Fruit fly (Drosophila melanogaster) whole organism, embryonic: ENCODE measurements around the gene lectin-33A.

Experiments
- CG10209 ChIP-seq: fragments of 200-800 bp; sonication (Bioruptor generic); optimal IDR thresholded peaks from 3 replicates; lab custom pipeline; 2017; ENCODE audit warnings: missing biosample characterization, mild to moderate bottlenecking, missing genetic modification characterization, missing genetic modification reagents
- CG10274 ChIP-seq: fragments of 200-800 bp; sonication (Bioruptor generic); optimal IDR thresholded peaks from 3 replicates; lab custom pipeline; 2017; ENCODE audit warnings: missing biosample characterization, mild to moderate bottlenecking, missing genetic modification characterization
- CG10366 ChIP-seq: fragments of 200-800 bp; sonication (Bioruptor generic); IDR thresholded peaks from 2 replicates; pipeline ENCODE4 v1.3.6; 2022; ENCODE audit warnings: missing biosample characterization, missing genetic modification characterization
- CG10654 ChIP-seq: fragments of 200-800 bp; sonication (Bioruptor generic); optimal IDR thresholded peaks from 2 replicates; lab custom pipeline; 2016; ENCODE audit warnings: missing biosample characterization, missing genetic modification characterization
- CG11093 ChIP-seq: fragments of 200-800 bp; sonication (Bioruptor generic); IDR thresholded peaks from 3 replicates; pipeline ENCODE4 v1.3.6; 2022; ENCODE audit warnings: missing biosample characterization, missing genetic modification characterization
- CG11247 ChIP-seq: fragments of 200-800 bp; sonication (Bioruptor generic); IDR thresholded peaks from 2 replicates; pipeline ENCODE4 v1.3.6; 2022; ENCODE audit warnings: missing biosample characterization, missing genetic modification characterization
- CG11560 ChIP-seq: fragments of 200-800 bp; sonication (Bioruptor generic); IDR thresholded peaks from 3 replicates; pipeline ENCODE4 v1.3.6; 2022; ENCODE audit warnings: missing biosample characterization, missing genetic modification characterization
- CG11696 ChIP-seq: fragments of 200-800 bp; sonication (Bioruptor generic); IDR thresholded peaks from 2 replicates; pipeline ENCODE4 v1.3.6; 2022; ENCODE audit warnings: missing biosample characterization, missing genetic modification characterization
- CG15514 ChIP-seq: fragments of 200-800 bp; sonication (Bioruptor generic); optimal IDR thresholded peaks from 3 replicates; lab custom pipeline; 2017; ENCODE audit warnings: missing biosample characterization, missing genetic modification characterization, mild to moderate bottlenecking, moderate library complexity, missing genetic modification reagents
- CG16779 ChIP-seq: fragments of 200-800 bp; sonication (Bioruptor generic); IDR thresholded peaks from 2 replicates; pipeline ENCODE4 v1.3.6; 2022; ENCODE audit warnings: missing biosample characterization, missing genetic modification characterization
- CG18011 ChIP-seq: fragments of 200-800 bp; sonication (Bioruptor generic); optimal IDR thresholded peaks from 2 replicates; lab custom pipeline; 2017; ENCODE audit warnings: missing biosample characterization, missing genetic modification characterization, mild to moderate bottlenecking, moderate library complexity, missing genotype
- CG2199 ChIP-seq: fragments of 200-800 bp; sonication (Bioruptor generic); IDR thresholded peaks from 3 replicates; pipeline ENCODE4 v1.3.6; 2022; ENCODE audit warnings: missing biosample characterization, missing genetic modification characterization
- CG30020 ChIP-seq: fragments of 200-800 bp; optimal IDR thresholded peaks from 2 replicates; lab custom pipeline; 2019; ENCODE audit warnings: missing biosample characterization, mild to moderate bottlenecking, missing genetic modification characterization, moderate library complexity
- CG3065 ChIP-seq: fragments of 200-800 bp; sonication (Bioruptor generic); optimal IDR thresholded peaks from 2 replicates; lab custom pipeline; 2016; ENCODE audit warnings: missing biosample characterization, missing genetic modification characterization
- CG31441 ChIP-seq: fragments of 200-800 bp; sonication (Bioruptor generic); IDR thresholded peaks from 2 replicates; pipeline ENCODE4 v1.3.6; 2022; ENCODE audit warnings: missing biosample characterization, missing genetic modification characterization
- CG3163 ChIP-seq: fragments of 200-800 bp; sonication (Bioruptor generic); optimal IDR thresholded peaks from 3 replicates; lab custom pipeline; 2016; ENCODE audit warnings: missing biosample characterization, missing genetic modification characterization
- CG34422 ChIP-seq: fragments of 200-800 bp; sonication (Bioruptor generic); IDR thresholded peaks from 3 replicates; pipeline ENCODE4 v1.3.6; 2022; ENCODE audit warnings: missing biosample characterization, missing genetic modification characterization
- CG3847 ChIP-seq: fragments of 200-800 bp; sonication (Bioruptor generic); IDR thresholded peaks from 2 replicates; pipeline ENCODE4 v1.3.6; 2022; ENCODE audit warnings: missing biosample characterization, missing genetic modification characterization
- CG6654 ChIP-seq: fragments of 200-800 bp; sonication (Bioruptor generic); optimal IDR thresholded peaks from 2 replicates; lab custom pipeline; 2017; ENCODE audit warnings: missing biosample characterization, mild to moderate bottlenecking, missing genetic modification characterization
- CG8388 ChIP-seq: fragments of 200-800 bp; sonication (Bioruptor generic); optimal IDR thresholded peaks from 2 replicates; lab custom pipeline; 2019; ENCODE audit warnings: missing biosample characterization, mild to moderate bottlenecking, missing genetic modification characterization, moderate library complexity
- CG9817 ChIP-seq: fragments of 200-800 bp; sonication (Bioruptor generic); optimal IDR thresholded peaks from 2 replicates; lab custom pipeline; 2018; ENCODE audit warnings: missing biosample characterization, mild to moderate bottlenecking, missing genetic modification characterization, moderate library complexity
- D ChIP-seq, 2 experiments: fragments of 200-800 bp in 1 of 2; fragments of >200 bp in 1 of 2; sonication (Bioruptor generic) in 1 of 2; optimal IDR thresholded peaks; 2 replicates in 1 of 2; 3 replicates in 1 of 2; lab custom pipeline; 2017; ENCODE audit warnings: mild to moderate bottlenecking in 1 of 2, missing biosample characterization in 1 of 2, missing genetic modification characterization in 1 of 2, missing genetic modification reagents in 1 of 2
- Eip74EF ChIP-seq, 2 experiments: fragments of 200-800 bp in 1 of 2; fragments of >200 bp in 1 of 2; sonication (Bioruptor generic) in 1 of 2; optimal IDR thresholded peaks; 2 replicates each; lab custom pipeline; 2017 to 2019; ENCODE audit warnings: missing biosample characterization in 2 of 2, missing genetic modification characterization in 2 of 2, mild to moderate bottlenecking in 1 of 2, moderate library complexity in 1 of 2
- Trl ChIP-seq, 3 experiments: fragments of >200 bp in 2 of 3; fragments of 200-800 bp in 1 of 3; sonication (Bioruptor generic) in 1 of 3; optimal IDR thresholded peaks; 2 replicates in 1 of 3; 3 replicates in 2 of 3; lab custom pipeline; 2016 to 2017; ENCODE audit warnings: missing biosample characterization in 1 of 3, missing genetic modification characterization in 1 of 3
- Xrp1 ChIP-seq: fragments of 200-800 bp; sonication (Bioruptor generic); IDR thresholded peaks from 2 replicates; pipeline ENCODE4 v1.3.6; 2022; ENCODE audit warnings: missing biosample characterization, missing genetic modification characterization
- aop ChIP-seq: fragments of 200-800 bp; sonication (Bioruptor generic); IDR thresholded peaks from 2 replicates; pipeline ENCODE4 v1.3.6; 2022; ENCODE audit warnings: missing biosample characterization, missing genetic modification characterization
- bcd ChIP-seq: fragments of 200-800 bp; sonication (Bioruptor generic); optimal IDR thresholded peaks from 2 replicates; lab custom pipeline; 2017; ENCODE audit warnings: missing biosample characterization, mild to moderate bottlenecking, missing genetic modification characterization
- cas ChIP-seq: fragments of 200-800 bp; sonication (Bioruptor generic); IDR thresholded peaks from 2 replicates; pipeline ENCODE4 v1.3.6; 2022; ENCODE audit warnings: missing biosample characterization, missing genetic modification characterization
- chinmo ChIP-seq: fragments of 200-800 bp; sonication (Bioruptor generic); IDR thresholded peaks from 4 replicates; pipeline ENCODE4 v1.3.6; 2022; ENCODE audit warnings: missing biosample characterization, missing genetic modification characterization; ENCODE audit not compliant: partially characterized antibody
- dm ChIP-seq: fragments of 200-800 bp; sonication (Bioruptor generic); optimal IDR thresholded peaks from 3 replicates; lab custom pipeline; 2016; ENCODE audit warnings: missing biosample characterization, missing genetic modification characterization
- dmrt11E ChIP-seq: fragments of 200-800 bp; sonication (Bioruptor generic); optimal IDR thresholded peaks from 3 replicates; lab custom pipeline; 2018; ENCODE audit warnings: missing biosample characterization, mild to moderate bottlenecking, missing genetic modification characterization, moderate library complexity
- fd96Cb ChIP-seq: fragments of 200-800 bp; sonication (Bioruptor generic); optimal IDR thresholded peaks from 2 replicates; lab custom pipeline; 2018; ENCODE audit warnings: missing biosample characterization, mild to moderate bottlenecking, missing genetic modification characterization, moderate library complexity
- hbn ChIP-seq: fragments of 200-800 bp; sonication (Bioruptor generic); IDR thresholded peaks from 2 replicates; pipeline ENCODE4 v1.3.6; 2022; ENCODE audit warnings: missing biosample characterization, missing genetic modification characterization; ENCODE audit not compliant: partially characterized antibody
- hkb ChIP-seq, 2 experiments: fragments of 200-800 bp in 1 of 2; fragments of >200 bp in 1 of 2; sonication (Bioruptor generic) in 1 of 2; IDR thresholded peaks in 1 of 2; optimal IDR thresholded peaks in 1 of 2; 2 replicates each; pipeline versions ENCODE4 v1.3.6 to Lab custom; 2017 to 2022; ENCODE audit warnings: missing biosample characterization in 1 of 2, missing genetic modification characterization in 1 of 2
- kah ChIP-seq: fragments of 200-800 bp; sonication (Bioruptor generic); optimal IDR thresholded peaks from 2 replicates; lab custom pipeline; 2018; ENCODE audit warnings: missing biosample characterization, mild to moderate bottlenecking, missing genetic modification characterization
- mirr ChIP-seq: fragments of 200-800 bp; sonication (Bioruptor generic); optimal IDR thresholded peaks from 3 replicates; lab custom pipeline; 2018; ENCODE audit warnings: missing biosample characterization, mild to moderate bottlenecking, missing genetic modification characterization
- nom ChIP-seq: fragments of 200-800 bp; sonication (Bioruptor generic); optimal IDR thresholded peaks from 2 replicates; lab custom pipeline; 2017; ENCODE audit warnings: missing biosample characterization, missing genetic modification characterization, mild to moderate bottlenecking, moderate library complexity, missing genetic modification reagents
- pita ChIP-seq: fragments of 200-800 bp; sonication (Bioruptor generic); optimal IDR thresholded peaks from 2 replicates; lab custom pipeline; 2017; ENCODE audit warnings: missing biosample characterization, mild to moderate bottlenecking, missing genetic modification characterization
- pros ChIP-seq: fragments of 200-800 bp; sonication (Bioruptor generic); optimal IDR thresholded peaks from 3 replicates; lab custom pipeline; 2019; ENCODE audit warnings: missing biosample characterization, mild to moderate bottlenecking, missing genetic modification characterization, moderate library complexity
- run ChIP-seq: fragments of 200-800 bp; sonication (Bioruptor generic); optimal IDR thresholded peaks from 3 replicates; lab custom pipeline; 2018; ENCODE audit warnings: missing biosample characterization, mild to moderate bottlenecking, missing genetic modification characterization
- salm ChIP-seq: fragments of 200-800 bp; sonication (Bioruptor generic); optimal IDR thresholded peaks from 2 replicates; lab custom pipeline; 2018; ENCODE audit warnings: missing biosample characterization, mild to moderate bottlenecking, missing genetic modification characterization
- tin ChIP-seq: fragments of 200-800 bp; sonication (Bioruptor generic); optimal IDR thresholded peaks from 3 replicates; lab custom pipeline; 2016; ENCODE audit warnings: missing biosample characterization, missing genetic modification characterization
- tio ChIP-seq: fragments of 200-800 bp; sonication (Bioruptor generic); optimal IDR thresholded peaks from 2 replicates; lab custom pipeline; 2017; ENCODE audit warnings: missing biosample characterization, missing genetic modification characterization, inconsistent platforms
- tll ChIP-seq, 2 experiments: fragments of 200-800 bp in 1 of 2; fragments of >200 bp in 1 of 2; sonication (Bioruptor generic) in 1 of 2; optimal IDR thresholded peaks; 2 replicates each; lab custom pipeline; 2017 to 2019; ENCODE audit warnings: missing biosample characterization in 2 of 2, missing genetic modification characterization in 2 of 2, mild to moderate bottlenecking in 1 of 2, moderate library complexity in 1 of 2
- toy ChIP-seq: fragments of 200-800 bp; sonication (Bioruptor generic); IDR thresholded peaks from 2 replicates; pipeline ENCODE4 v1.3.6; 2022; ENCODE audit warnings: missing biosample characterization, missing genetic modification characterization
- vnd ChIP-seq: fragments of 200-800 bp; sonication (Bioruptor generic); IDR thresholded peaks from 3 replicates; pipeline ENCODE4 v1.3.6; 2022; ENCODE audit warnings: missing biosample characterization, missing genetic modification characterization; ENCODE audit not compliant: partially characterized antibody

lectin-33A gene

dm6 chr2L:11003925-11004673 lies 2.2 kb downstream of the lectin-33A start, which contains the start of gene RpL9 (continued):
- TF ChIP-seq CG3847 (GFP tag; lab: Robert Waterston, UW) (no peak; the same call in 1 of the 2 replicates), CG11560 (tag; lab: Robert Waterston, UW) (no peak), CG10274 (GFP tag; lab: Kevin White, UChicago) (peak; percentile 54), CG3163 (GFP tag; lab: Kevin White, UChicago) (peak; percentile 8), run (tag; lab: Kevin White, UChicago) (no peak), dmrt11E (peak; percentile 49), CG2199 (0 out of 3 replicates have a peak, but pooled peaks have one; percentile 54), tio (GFP tag; lab: Kevin White, UChicago) (no peak), CG11093 (GFP tag; lab: Robert Waterston, UW) (no peak), CG11696 (GFP tag; lab: Robert Waterston, UW) (peak; percentile 53), fd96Cb (no peak), CG3065 (GFP tag; lab: Kevin White, UChicago) (no peak), CG18011 (GFP tag; lab: Kevin White, UChicago) (peak; percentile 71), pros (GFP tag; lab: Kevin White, UChicago) (no peak), dm (peak; percentile 90), aop (GFP tag; lab: Robert Waterston, UW) (no peak), CG10654 (GFP tag; lab: Kevin White, UChicago) (peak; percentile 33), chinmo (GFP tag; lab: Robert Waterston, UW) (no peak), tin (GFP tag; lab: Kevin White, UChicago) (peak; percentile 25), CG6654 (peak; percentile 29), nom (GFP tag; lab: Kevin White, UChicago) (peak; percentile 88), hbn (GFP tag; lab: Robert Waterston, UW) (no peak), mirr (GFP tag; lab: Kevin White, UChicago) (no peak), pita (GFP tag; lab: Kevin White, UChicago) (no peak), CG16779 (peak; percentile 75), bcd (peak; percentile 85), Xrp1 (0 out of 2 replicates have a peak, but pooled peaks have one; percentile 6), CG30020 (tag; lab: Kevin White, UChicago) (peak; percentile 17), hkb (optimal IDR thresholded peaks at IDR 0.05; lab: Kevin White, UChicago) (no peak), hkb (GFP tag; IDR thresholded peaks at IDR 0.05; lab: Robert Waterston, UW) (peak; percentile 83), toy (no peak; the same call in 1 of the 2 replicates), kah (GFP tag; lab: Kevin White, UChicago) (peak; percentile 83), CG31441 (GFP tag; lab: Robert Waterston, UW) (no peak; the same call in none of the 2 replicates), Eip74EF (GFP tag; optimal IDR thresholded peaks at IDR 0.05; lab: Kevin White, UChicago) (no peak), CG10209 (no peak), Trl (optimal IDR thresholded peaks at IDR 0.05; lab: Kevin White, UChicago) (no peak), Trl (GFP tag; optimal IDR thresholded peaks at IDR 0.05; lab: Kevin White, UChicago) (peak; percentile 83), CG34422 (GFP tag; lab: Robert Waterston, UW) (peak; percentile 83), CG10366 (GFP tag; lab: Robert Waterston, UW) (no peak), D (optimal IDR thresholded peaks at IDR 0.05; lab: Kevin White, UChicago) (no peak), D (GFP tag; optimal IDR thresholded peaks at IDR 0.05; lab: Kevin White, UChicago) (peak; percentile 61), salm (tag; lab: Kevin White, UChicago) (peak; percentile 73), CG9817 (no peak), tll (GFP tag; optimal IDR thresholded peaks at IDR 0.05; lab: Kevin White, UChicago) (no peak), cas (GFP tag; lab: Robert Waterston, UW) (peak; percentile 25; the same call in 1 of the 2 replicates), CG15514 (GFP tag; lab: Kevin White, UChicago) (peak; percentile 82), vnd (no peak), CG8388 (GFP tag; lab: Kevin White, UChicago) (peak; percentile 65), CG11247 (GFP tag; lab: Robert Waterston, UW) (no peak)
